Worm (Caenorhabditis elegans) whole organism, mixed stage, embryonic: ENCODE data around the gene C14B4.2.

Experiments
- blmp-1 ChIP-seq: fragments of 150-350 bp; optimal IDR thresholded peaks from 2 replicates; lab custom pipeline; 2014; ENCODE audit warnings: missing biosample characterization, missing genetic modification characterization
- ces-1 ChIP-seq: fragments of 150-350 bp; optimal IDR thresholded peaks from 2 replicates; lab custom pipeline; 2014; ENCODE audit warnings: missing biosample characterization, missing genetic modification reagents, missing genetic modification characterization
- elt-3 ChIP-seq: fragments of 150-350 bp; optimal IDR thresholded peaks from 2 replicates; lab custom pipeline; 2014; ENCODE audit warnings: missing biosample characterization, missing genetic modification characterization
- nhr-12 ChIP-seq: fragments of 150-350 bp; optimal IDR thresholded peaks from 2 replicates; lab custom pipeline; 2014; ENCODE audit warnings: missing biosample characterization, missing genetic modification characterization
- nhr-237 ChIP-seq: fragments of 150-350 bp; optimal IDR thresholded peaks from 2 replicates; lab custom pipeline; 2014; ENCODE audit warnings: missing biosample characterization, missing genetic modification characterization
- nhr-76 ChIP-seq: sonication (generic microtip); optimal IDR thresholded peaks from 2 replicates; lab custom pipeline; 2017; ENCODE audit warnings: missing biosample characterization, missing genetic modification characterization
- pha-4 ChIP-seq: fragments of 150-350 bp; optimal IDR thresholded peaks from 2 replicates; lab custom pipeline; 2018; ENCODE audit warnings: missing biosample characterization, missing genetic modification reagents, missing genetic modification characterization
- sem-2 ChIP-seq: fragments of 200-800 bp; sonication (Bioruptor generic); optimal IDR thresholded peaks from 2 replicates; lab custom pipeline; 2018; ENCODE audit warnings: mild to moderate bottlenecking, missing genetic modification characterization, missing compliant biosample characterization
- unc-62 ChIP-seq: fragments of 150-350 bp; optimal IDR thresholded peaks from 2 replicates; lab custom pipeline; 2014; ENCODE audit warnings: missing biosample characterization, missing genetic modification reagents, missing genetic modification characterization
- zip-8 ChIP-seq: fragments of 150-350 bp; optimal IDR thresholded peaks from 2 replicates; lab custom pipeline; 2014; ENCODE audit warnings: missing biosample characterization, missing genetic modification characterization
- ztf-11 ChIP-seq: fragments of 150-350 bp; optimal IDR thresholded peaks from 2 replicates; lab custom pipeline; 2014; ENCODE audit warnings: missing biosample characterization, missing genetic modification characterization

DNA sequence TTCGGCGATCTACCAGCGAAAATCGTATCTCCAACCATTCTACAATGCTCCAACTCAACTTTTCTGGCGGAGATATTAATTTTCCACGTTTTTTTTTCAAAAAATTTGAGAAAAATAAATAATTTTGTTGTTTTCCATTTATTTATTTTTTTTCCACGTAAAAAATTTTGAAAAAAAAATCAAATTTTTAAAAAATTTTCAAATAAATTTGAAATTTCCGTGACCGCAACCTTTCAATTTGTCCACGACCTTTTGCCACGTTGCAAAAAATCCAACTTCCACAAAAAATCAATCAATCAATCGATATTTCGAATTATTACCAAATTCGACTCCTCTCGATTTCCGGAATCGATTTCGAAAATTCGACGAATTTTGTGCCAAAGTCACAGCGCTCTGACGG lies 8.8 kb upstream of the C14B4.2 start, which contains the start of gene Y43F8A.2:
- TF ChIP-seq unc-62, result no peak
- TF ChIP-seq pha-4 (tag; lab: Kevin White, UChicago), result no peak
- TF ChIP-seq elt-3, result no peak
- TF ChIP-seq ztf-11, result no peak
- TF ChIP-seq ces-1 (GFP tag; lab: Kevin White, UChicago), result no peak
- TF ChIP-seq sem-2 (GFP tag; lab: Kevin White, UChicago), result no peak
- TF ChIP-seq blmp-1 (tag; lab: Kevin White, UChicago), result no peak
- TF ChIP-seq nhr-76 (tag; lab: Kevin White, UChicago), result no peak
- no peak for TF ChIP-seq nhr-12 (tag; lab: Kevin White, UChicago)
- TF ChIP-seq zip-8 (tag; lab: Kevin White, UChicago), result no peak
- TF ChIP-seq nhr-237 (tag; lab: Kevin White, UChicago), result no peak
